Fruit fly (Drosophila melanogaster) whole organism, embryonic: Measurements from ENCODE around the gene wb.

Source experiments
- Blimp-1 ChIP-seq: fragments of 200-800 bp; sonication (Bioruptor generic); optimal IDR thresholded peaks from 3 replicates; lab custom pipeline; 2018; ENCODE audit warnings: missing biosample characterization, missing genetic modification characterization, mild to moderate bottlenecking, moderate library complexity, missing genetic modification reagents
- CG10321 ChIP-seq: fragments of 200-800 bp; sonication (Bioruptor generic); IDR thresholded peaks from 2 replicates; pipeline ENCODE4 v1.3.6; 2022; ENCODE audit warnings: missing biosample characterization, missing genetic modification characterization
- CG11504 ChIP-seq: fragments of 200-800 bp; sonication (Bioruptor generic); optimal IDR thresholded peaks from 3 replicates; lab custom pipeline; 2019; ENCODE audit warnings: missing biosample characterization, mild to moderate bottlenecking, missing genetic modification characterization, moderate library complexity
- CG15011 ChIP-seq: fragments of 200-800 bp; sonication (Bioruptor generic); optimal IDR thresholded peaks from 3 replicates; lab custom pipeline; 2018; ENCODE audit warnings: missing biosample characterization, mild to moderate bottlenecking, missing genetic modification characterization
- CG16863 ChIP-seq: fragments of 200-800 bp; sonication (Bioruptor generic); optimal IDR thresholded peaks from 3 replicates; lab custom pipeline; 2016; ENCODE audit warnings: missing biosample characterization, missing genetic modification characterization
- CG18599 ChIP-seq: fragments of 200-800 bp; sonication (Bioruptor generic); optimal IDR thresholded peaks from 3 replicates; lab custom pipeline; 2017; ENCODE audit warnings: missing biosample characterization, missing genetic modification characterization, mild to moderate bottlenecking, moderate library complexity, missing genetic modification reagents
- CG2678 ChIP-seq: fragments of 200-800 bp; sonication (Bioruptor generic); optimal IDR thresholded peaks from 3 replicates; lab custom pipeline; 2019; ENCODE audit warnings: missing biosample characterization, mild to moderate bottlenecking, missing genetic modification characterization, moderate library complexity
- CG31224 ChIP-seq: fragments of 200-800 bp; sonication (Bioruptor generic); IDR thresholded peaks from 2 replicates; pipeline ENCODE4 v1.3.6; 2022; ENCODE audit warnings: missing biosample characterization, missing genetic modification characterization
- CG34224 ChIP-seq: fragments of 200-800 bp; sonication (Bioruptor generic); IDR thresholded peaks from 3 replicates; pipeline ENCODE4 v1.3.6; 2022; ENCODE audit warnings: missing biosample characterization, missing genetic modification characterization; ENCODE audit not compliant: partially characterized antibody
- CG3838 ChIP-seq: fragments of 200-800 bp; sonication (Bioruptor generic); optimal IDR thresholded peaks from 3 replicates; lab custom pipeline; 2016; ENCODE audit warnings: missing biosample characterization, missing genetic modification characterization
- CG5180 ChIP-seq: fragments of 200-800 bp; sonication (Bioruptor generic); optimal IDR thresholded peaks from 3 replicates; lab custom pipeline; 2017; ENCODE audit warnings: missing biosample characterization, missing genetic modification characterization, mild to moderate bottlenecking, moderate library complexity, missing genetic modification reagents
- CG7271 ChIP-seq: fragments of 200-800 bp; sonication (Bioruptor generic); optimal IDR thresholded peaks from 2 replicates; lab custom pipeline; 2018; ENCODE audit warnings: missing biosample characterization, mild to moderate bottlenecking, missing genetic modification characterization, moderate library complexity
- CG7963 ChIP-seq: fragments of 200-800 bp; sonication (Bioruptor generic); IDR thresholded peaks from 3 replicates; pipeline ENCODE4 v1.3.6; 2022; ENCODE audit warnings: missing biosample characterization, missing genetic modification characterization; ENCODE audit not compliant: partially characterized antibody
- GATAe ChIP-seq: fragments of 200-800 bp; sonication (Bioruptor generic); conservative IDR thresholded peaks from 2 replicates; pipeline ENCODE4 v1.3.6; 2022; ENCODE audit warnings: missing biosample characterization, missing genetic modification characterization
- H15 ChIP-seq: fragments of 200-800 bp; sonication (Bioruptor generic); IDR thresholded peaks from 3 replicates; pipeline ENCODE4 v1.3.6; 2022; ENCODE audit warnings: missing biosample characterization, missing genetic modification characterization
- Hmx ChIP-seq: fragments of 200-800 bp; sonication (Bioruptor generic); optimal IDR thresholded peaks from 2 replicates; lab custom pipeline; 2016; ENCODE audit warnings: missing biosample characterization, missing genetic modification characterization
- Hr39 ChIP-seq: fragments of >200 bp; optimal IDR thresholded peaks from 2 replicates; lab custom pipeline; 2017
- MBD-R2 ChIP-seq: fragments of 200-800 bp; sonication (Bioruptor generic); IDR thresholded peaks from 2 replicates; pipeline ENCODE4 v1.3.6; 2022; ENCODE audit warnings: missing biosample characterization, missing genetic modification characterization
- MTF-1 ChIP-seq: fragments of 200-800 bp; sonication (Bioruptor generic); optimal IDR thresholded peaks from 2 replicates; lab custom pipeline; 2018; ENCODE audit warnings: missing biosample characterization, mild to moderate bottlenecking, missing genetic modification characterization, borderline replicate concordance
- Med ChIP-seq: fragments of 200-800 bp; sonication (Bioruptor generic); peaks from one replicate; lab custom pipeline; 2016; ENCODE audit warnings: missing biosample characterization, missing genetic modification characterization, mild to moderate bottlenecking, inconsistent platforms, moderate library complexity
- Meics ChIP-seq: fragments of 200-800 bp; sonication (Bioruptor generic); optimal IDR thresholded peaks from 2 replicates; lab custom pipeline; 2017; ENCODE audit warnings: missing biosample characterization, mild to moderate bottlenecking, missing genetic modification characterization
- Mes4 ChIP-seq: fragments of 200-800 bp; sonication (Bioruptor generic); optimal IDR thresholded peaks from 2 replicates; lab custom pipeline; 2016; ENCODE audit warnings: missing biosample characterization, missing genetic modification characterization
- NC2α ChIP-seq: fragments of 200-800 bp; sonication (Bioruptor generic); optimal IDR thresholded peaks from 2 replicates; lab custom pipeline; 2016; ENCODE audit warnings: missing biosample characterization, missing genetic modification characterization
- Nf-YA ChIP-seq: fragments of 200-800 bp; sonication (Bioruptor generic); IDR thresholded peaks from 2 replicates; pipeline ENCODE4 v1.3.6; 2022; ENCODE audit warnings: missing biosample characterization, missing genetic modification characterization
- Ptx1 ChIP-seq: fragments of 200-800 bp; sonication (Bioruptor generic); IDR thresholded peaks from 2 replicates; pipeline ENCODE4 v1.3.6; 2022; ENCODE audit warnings: missing biosample characterization, missing genetic modification characterization
- Xrp1 ChIP-seq: fragments of 200-800 bp; sonication (Bioruptor generic); IDR thresholded peaks from 2 replicates; pipeline ENCODE4 v1.3.6; 2022; ENCODE audit warnings: missing biosample characterization, missing genetic modification characterization
- amos ChIP-seq: fragments of 200-800 bp; sonication (Bioruptor generic); IDR thresholded peaks from 2 replicates; pipeline ENCODE4 v1.3.6; 2022; ENCODE audit warnings: missing biosample characterization, missing genetic modification characterization; ENCODE audit not compliant: partially characterized antibody
- ash1 ChIP-seq: fragments of 200-800 bp; sonication (Bioruptor generic); optimal IDR thresholded peaks from 2 replicates; lab custom pipeline; 2018; ENCODE audit warnings: missing biosample characterization, mild to moderate bottlenecking, missing genetic modification characterization
- bcd ChIP-seq: fragments of 200-800 bp; sonication (Bioruptor generic); optimal IDR thresholded peaks from 2 replicates; lab custom pipeline; 2017; ENCODE audit warnings: missing biosample characterization, mild to moderate bottlenecking, missing genetic modification characterization
- croc ChIP-seq: fragments of 200-800 bp; sonication (Bioruptor generic); conservative IDR thresholded peaks from 3 replicates; pipeline ENCODE4 v1.3.6; 2022; ENCODE audit warnings: missing biosample characterization, missing genetic modification characterization
- crp ChIP-seq, 2 experiments: fragments of 200-800 bp; sonication (Bioruptor generic); optimal IDR thresholded peaks; 2 replicates in 1 of 2; 3 replicates in 1 of 2; lab custom pipeline; 2017; ENCODE audit warnings: missing biosample characterization in 2 of 2, missing genetic modification characterization in 2 of 2, mild to moderate bottlenecking in 1 of 2, moderate library complexity in 1 of 2
- cwo ChIP-seq: fragments of 200-800 bp; sonication (Bioruptor generic); optimal IDR thresholded peaks from 3 replicates; lab custom pipeline; 2017; ENCODE audit warnings: missing biosample characterization, missing genetic modification characterization, mild to moderate bottlenecking, moderate library complexity, missing genetic modification reagents
- danr ChIP-seq: fragments of 200-800 bp; sonication (Bioruptor generic); IDR thresholded peaks from 2 replicates; pipeline ENCODE4 v1.3.6; 2022; ENCODE audit warnings: missing biosample characterization, missing genetic modification characterization
- dmrt99B ChIP-seq: fragments of 200-800 bp; sonication (Bioruptor generic); optimal IDR thresholded peaks from 2 replicates; lab custom pipeline; 2018; ENCODE audit warnings: missing biosample characterization, mild to moderate bottlenecking, missing genetic modification characterization, moderate library complexity
- esg ChIP-seq: fragments of 200-800 bp; sonication (Bioruptor generic); conservative IDR thresholded peaks from 2 replicates; pipeline ENCODE4 v1.3.6; 2022; ENCODE audit warnings: missing biosample characterization, missing genetic modification characterization
- gem ChIP-seq: fragments of 200-800 bp; sonication (Bioruptor generic); optimal IDR thresholded peaks from 2 replicates; lab custom pipeline; 2019; ENCODE audit warnings: missing biosample characterization, mild to moderate bottlenecking, missing genetic modification characterization, moderate library complexity
- gsb ChIP-seq: fragments of 200-800 bp; sonication (Bioruptor generic); IDR thresholded peaks from 2 replicates; pipeline ENCODE4 v1.3.6; 2022; ENCODE audit warnings: missing biosample characterization, missing genetic modification characterization
- ham ChIP-seq: fragments of 200-800 bp; sonication (Bioruptor generic); IDR thresholded peaks from 2 replicates; pipeline ENCODE4 v1.3.6; 2022; ENCODE audit warnings: missing biosample characterization, missing genetic modification characterization
- jigr1 ChIP-seq: fragments of 200-800 bp; sonication (Bioruptor generic); IDR thresholded peaks from 3 replicates; pipeline ENCODE4 v1.3.6; 2022; ENCODE audit warnings: missing biosample characterization, missing genetic modification characterization
- knrl ChIP-seq: fragments of 200-800 bp; sonication (Bioruptor generic); IDR thresholded peaks from 3 replicates; pipeline ENCODE4 v1.3.6; 2022; ENCODE audit warnings: missing biosample characterization, missing genetic modification characterization; ENCODE audit not compliant: partially characterized antibody
- nerfin-1 ChIP-seq: fragments of 200-800 bp; sonication (Bioruptor generic); optimal IDR thresholded peaks from 3 replicates; lab custom pipeline; 2019; ENCODE audit warnings: missing biosample characterization, mild to moderate bottlenecking, missing genetic modification characterization, moderate library complexity
- nmo ChIP-seq: fragments of 200-800 bp; sonication (Bioruptor generic); optimal IDR thresholded peaks from 2 replicates; lab custom pipeline; 2018; ENCODE audit warnings: missing biosample characterization, mild to moderate bottlenecking, missing genetic modification characterization, moderate library complexity
- pho ChIP-seq: fragments of 200-800 bp; sonication (Bioruptor generic); optimal IDR thresholded peaks from 2 replicates; lab custom pipeline; 2016; ENCODE audit warnings: missing biosample characterization, missing genetic modification characterization
- phol ChIP-seq: fragments of 200-800 bp; sonication (Bioruptor generic); optimal IDR thresholded peaks from 3 replicates; lab custom pipeline; 2018; ENCODE audit warnings: missing biosample characterization, mild to moderate bottlenecking, missing genetic modification characterization, moderate library complexity
- row ChIP-seq: fragments of 200-800 bp; sonication (Bioruptor generic); IDR thresholded peaks from 3 replicates; pipeline ENCODE4 v1.3.6; 2022; ENCODE audit warnings: missing biosample characterization, missing genetic modification characterization
- seq ChIP-seq: fragments of 200-800 bp; sonication (Bioruptor generic); IDR thresholded peaks from 2 replicates; pipeline ENCODE4 v1.3.6; 2022; ENCODE audit warnings: missing biosample characterization, missing genetic modification characterization
- tin ChIP-seq: fragments of 200-800 bp; sonication (Bioruptor generic); optimal IDR thresholded peaks from 3 replicates; lab custom pipeline; 2016; ENCODE audit warnings: missing biosample characterization, missing genetic modification characterization

wb gene

DNA sequence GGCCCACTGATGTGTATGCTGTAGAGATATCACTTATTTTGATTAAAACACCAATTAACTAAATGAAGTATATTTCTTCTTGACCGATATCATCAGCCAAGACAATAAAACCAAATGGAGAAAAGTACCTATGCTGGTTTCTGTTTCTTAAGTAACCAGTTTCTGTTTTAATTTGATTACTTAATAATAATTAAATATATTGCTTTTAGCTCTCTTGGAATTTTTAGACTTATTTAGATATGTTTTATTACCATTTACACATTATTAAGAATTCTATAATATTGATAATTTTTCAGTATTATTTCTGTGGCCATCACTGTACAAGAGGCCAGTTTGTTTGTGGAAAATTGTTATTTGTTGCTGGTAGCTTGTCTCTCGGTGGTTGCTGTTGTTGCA lies 104.4 kb downstream of the wb start (continued):
- TF ChIP-seq gem (tag; lab: Kevin White, UChicago) (peak; percentile 37), CG10321 (GFP tag; lab: Robert Waterston, UW) (no peak), CG7271 (tag; lab: Kevin White, UChicago) (peak; percentile 36), MTF-1 (no peak), CG15011 (peak; percentile 20), phol (tag; lab: Kevin White, UChicago) (peak; percentile 77), CG16863 (no peak), CG7963 (GFP tag; lab: Robert Waterston, UW) (no peak), seq (GFP tag; lab: Robert Waterston, UW) (no peak), tin (GFP tag; lab: Kevin White, UChicago) (peak; percentile 15), bcd (GFP tag; lab: Kevin White, UChicago) (peak; percentile 29), croc (GFP tag; lab: Robert Waterston, UW) (peak; percentile 18; the same call in 1 of the 3 replicates), Ptx1 (GFP tag; lab: Robert Waterston, UW) (peak; percentile 34; the same call in 1 of the 2 replicates), CG11504 (tag; lab: Kevin White, UChicago) (peak; percentile 50), CG2678 (peak; percentile 77), CG3838 (GFP tag; lab: Kevin White, UChicago) (no peak), CG18599 (GFP tag; lab: Kevin White, UChicago) (peak; percentile 51)

DNA sequence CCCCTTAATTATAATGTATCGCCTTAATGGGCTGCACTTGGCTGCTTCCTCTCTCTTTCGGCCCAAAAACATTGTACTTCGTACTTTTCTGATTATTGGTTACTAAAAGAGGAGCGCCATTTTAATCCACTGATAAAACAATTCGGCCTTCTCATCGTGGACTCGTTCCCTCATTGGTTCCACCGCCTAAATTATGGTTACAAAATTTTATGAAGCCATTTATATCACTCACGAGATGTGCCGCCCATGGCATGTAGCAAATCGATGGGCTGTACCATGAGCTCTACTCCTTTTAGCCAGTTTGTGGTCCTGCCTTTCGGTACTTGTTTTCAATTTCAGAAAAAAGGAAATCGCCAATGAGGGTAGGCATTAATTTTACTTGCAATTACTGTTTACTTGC lies 106.0 kb downstream of the wb start:
- TF ChIP-seq pho (GFP tag; lab: Kevin White, UChicago), result no peak
- no peak for TF ChIP-seq amos (GFP tag; lab: Robert Waterston, UW)
- TF ChIP-seq esg (GFP tag; lab: Robert Waterston, UW), result no peak
- no peak for TF ChIP-seq nerfin-1 (tag; lab: Kevin White, UChicago)
- TF ChIP-seq Meics (GFP tag; lab: Kevin White, UChicago), result no peak
- TF ChIP-seq row, result peak; percentile 28; the same call in 1 of the 3 replicates
- TF ChIP-seq Med (GFP tag; lab: Kevin White, UChicago), result peak; percentile 58
- TF ChIP-seq ham (GFP tag; lab: Robert Waterston, UW), result no peak
- TF ChIP-seq CG5180 (GFP tag; lab: Kevin White, UChicago), result no peak
- TF ChIP-seq, all 482 proteins: peak for 2

DNA sequence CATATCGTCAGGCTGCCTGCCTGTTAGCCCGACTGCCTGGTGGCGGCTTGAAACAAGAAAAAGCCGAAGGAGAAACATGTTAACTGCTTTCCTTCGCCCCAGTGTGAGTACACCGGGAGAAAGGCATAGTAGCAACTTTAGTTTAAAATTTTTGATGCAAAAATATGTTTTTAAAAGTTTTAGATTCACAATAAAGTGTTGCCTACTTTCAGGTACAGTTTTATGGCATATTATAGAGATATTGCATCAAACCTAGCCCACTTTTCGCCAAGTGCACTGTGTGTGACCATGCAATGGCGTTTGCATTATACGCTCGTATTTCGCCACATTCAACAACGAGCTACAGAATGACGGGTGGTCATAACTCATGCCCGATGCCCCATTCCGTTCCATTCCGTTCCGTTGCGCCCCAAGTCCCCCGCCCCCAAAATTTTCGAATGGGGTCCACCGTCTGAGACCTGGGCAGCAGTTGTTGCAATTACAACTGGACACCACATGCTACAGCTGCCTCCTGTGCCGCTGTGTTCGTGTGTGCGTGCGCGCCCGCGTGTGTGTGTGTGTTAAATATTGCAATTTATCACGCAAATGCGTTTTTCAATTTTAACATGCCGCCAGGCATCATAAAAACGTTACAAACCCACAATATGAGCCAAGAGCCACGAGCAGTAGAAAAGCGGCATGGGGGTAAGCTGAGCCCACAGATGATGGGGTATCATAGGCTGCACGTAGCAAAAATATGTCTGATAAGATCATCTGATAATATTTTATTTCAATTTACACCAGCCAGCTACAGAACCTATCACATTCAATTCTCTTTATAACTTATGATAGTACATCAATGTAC lies 107.3 kb downstream of the wb start:
- TF ChIP-seq NC2α (GFP tag; lab: Kevin White, UChicago), result no peak
- TF ChIP-seq GATAe, result no peak
- TF ChIP-seq Xrp1 (GFP tag; lab: Robert Waterston, UW), result peak; percentile 58; the same call in 1 of the 2 replicates
- peak; percentile 38 for TF ChIP-seq Blimp-1 (GFP tag; lab: Kevin White, UChicago)
- TF ChIP-seq H15, result no peak
- TF ChIP-seq cwo, result no peak
- TF ChIP-seq CG31224, result no peak
- TF ChIP-seq nmo, result no peak
- no peak for TF ChIP-seq Mes4
- no peak for TF ChIP-seq jigr1 (GFP tag; lab: Robert Waterston, UW)
- no peak for TF ChIP-seq Nf-YA (GFP tag; lab: Robert Waterston, UW)
- peak; percentile 32 for TF ChIP-seq dmrt99B
- TF ChIP-seq crp (GFP tag; optimal IDR thresholded peaks at IDR 0.05; lab: Kevin White, UChicago), result no peak
- no peak for TF ChIP-seq ash1 (GFP tag; lab: Kevin White, UChicago)
- TF ChIP-seq danr (GFP tag; lab: Robert Waterston, UW), result no peak
- TF ChIP-seq gsb, result no peak
- TF ChIP-seq MBD-R2 (GFP tag; lab: Robert Waterston, UW), result no peak
- no peak for TF ChIP-seq knrl
- TF ChIP-seq CG34224 (GFP tag; lab: Robert Waterston, UW), result no peak
- no peak for TF ChIP-seq Hmx
- peak; percentile 99 for TF ChIP-seq Hr39 (lab: Kevin White, UChicago)
